Fruit fly (Drosophila melanogaster): ENCODE measurements around the gene CG2681.

- TF ChIP-seq fd59A (GFP tag; optimal IDR thresholded peaks at IDR 0.05) (no peak), spab (GFP tag; optimal IDR thresholded peaks at IDR 0.05) (no peak), vri (GFP tag; optimal IDR thresholded peaks at IDR 0.05) (no peak), CG16779 (tag; optimal IDR thresholded peaks at IDR 0.05) (no peak), Hr38 (GFP tag; optimal IDR thresholded peaks at IDR 0.05) (no peak), Sox14 (GFP tag; optimal IDR thresholded peaks at IDR 0.05) (peak; percentile 45), CG9139 (GFP tag; optimal IDR thresholded peaks at IDR 0.05) (no peak), Blimp-1 (GFP tag; optimal IDR thresholded peaks at IDR 0.05) (no peak), Eip78C (GFP tag) (no peak), Gug (GFP tag; IDR thresholded peaks at IDR 0.05) (no peak), CG10631 (GFP tag; optimal IDR thresholded peaks at IDR 0.05) (no peak), svp (GFP tag) (no peak), CG4318 (GFP tag; optimal IDR thresholded peaks at IDR 0.05) (no peak)
These were observed 30.2 kb downstream of the CG2681 start, which contains the start of gene crm for dm6 chrX:2738663-2739062.

Measured in whole organism, prepupa.